Fruit fly (Drosophila melanogaster): ENCODE data around the gene Ugt37C2.

dm6 chr2L:16808752-16809151 is 14.7 kb downstream of the Ugt37C2 start:
- TF ChIP-seq CG31627 (GFP tag; optimal IDR thresholded peaks at IDR 0.05), result no peak
- TF ChIP-seq svp (GFP tag), result no peak
- no peak for TF ChIP-seq Blimp-1 (GFP tag; optimal IDR thresholded peaks at IDR 0.05)
- TF ChIP-seq esn (GFP tag; optimal IDR thresholded peaks at IDR 0.05), result no peak
- TF ChIP-seq Hr4 (GFP tag; optimal IDR thresholded peaks at IDR 0.05), result no peak
- TF ChIP-seq dac (GFP tag; optimal IDR thresholded peaks at IDR 0.05), result no peak
- no peak for TF ChIP-seq Gug (GFP tag; IDR thresholded peaks at IDR 0.05)
- no peak for TF ChIP-seq CG11762 (GFP tag; optimal IDR thresholded peaks at IDR 0.05; ENCODE audit: insufficient read depth)
- TF ChIP-seq spab (GFP tag; optimal IDR thresholded peaks at IDR 0.05), result no peak
- TF ChIP-seq CG6792 (GFP tag; optimal IDR thresholded peaks at IDR 0.05), result no peak
- TF ChIP-seq fkh (GFP tag; optimal IDR thresholded peaks at IDR 0.05), result no peak
- no peak for TF ChIP-seq achi (GFP tag; optimal IDR thresholded peaks at IDR 0.05)
